Worm (Caenorhabditis elegans): Measurements from ENCODE around the gene nhr-110.
A peak's percentile ranks its signal among the peaks of the same experiment; 100 is the strongest.

The nhr-110 gene

DNA sequence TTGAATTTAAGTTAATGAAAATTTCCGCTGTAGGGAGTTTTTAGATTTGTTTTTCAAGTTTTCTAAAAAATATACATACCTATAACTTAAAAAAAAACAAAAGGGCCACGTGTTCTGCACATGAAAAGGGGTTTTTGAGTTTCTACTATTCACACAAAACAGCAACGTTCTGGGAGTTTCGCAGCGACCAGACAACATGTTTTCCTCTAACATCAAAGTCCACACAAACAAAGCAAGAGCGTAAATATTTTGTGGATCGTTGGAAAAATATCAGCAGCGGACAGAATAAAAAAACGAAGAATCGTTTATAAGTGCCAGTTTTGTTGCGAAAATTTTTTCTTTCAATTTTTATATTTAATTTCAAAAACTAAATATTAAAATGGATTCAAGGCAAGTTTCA, 19.6 kb upstream of the nhr-110 start, which contains the start of gene alh-2:
alh-2 (plus strand) TSS at position 284 of the 400 bp plus-strand sequence.
- TF ChIP-seq athp-1 (tag; optimal IDR thresholded peaks at IDR 0.05) (no peak), efl-1 (GFP tag; optimal IDR thresholded peaks at IDR 0.05) (no peak), hmg-1.2 (GFP tag; IDR thresholded peaks at IDR 0.05) (no peak), hsf-1 (GFP tag; IDR thresholded peaks at IDR 0.05) (no peak), F49E8.2 (tag; optimal IDR thresholded peaks at IDR 0.05; ENCODE audit: insufficient read depth) (no peak), bed-2 (GFP tag; IDR thresholded peaks at IDR 0.05) (no peak), snpc-1.3 (tag; optimal IDR thresholded peaks at IDR 0.05; ENCODE audit: insufficient read depth) (no peak), aptf-3 (GFP tag; IDR thresholded peaks at IDR 0.05) (no peak), madf-10 (tag; optimal IDR thresholded peaks at IDR 0.05) (no peak), aptf-2 (GFP tag; conservative IDR thresholded peaks at IDR 0.05) (no peak), nfya-1 (tag; optimal IDR thresholded peaks at IDR 0.05; ENCODE audit: borderline replicate concordance, insufficient read depth) (no peak), F33H1.4 (GFP tag; IDR thresholded peaks at IDR 0.05) (no peak), snpc-1.1 (tag; optimal IDR thresholded peaks at IDR 0.05; ENCODE audit: insufficient read depth) (no peak), him-1 (tag; optimal IDR thresholded peaks at IDR 0.05) (no peak), mes-4 (tag; optimal IDR thresholded peaks at IDR 0.05) (no peak), Y53G8AR.9 (GFP tag; conservative IDR thresholded peaks at IDR 0.05) (no peak)

DNA sequence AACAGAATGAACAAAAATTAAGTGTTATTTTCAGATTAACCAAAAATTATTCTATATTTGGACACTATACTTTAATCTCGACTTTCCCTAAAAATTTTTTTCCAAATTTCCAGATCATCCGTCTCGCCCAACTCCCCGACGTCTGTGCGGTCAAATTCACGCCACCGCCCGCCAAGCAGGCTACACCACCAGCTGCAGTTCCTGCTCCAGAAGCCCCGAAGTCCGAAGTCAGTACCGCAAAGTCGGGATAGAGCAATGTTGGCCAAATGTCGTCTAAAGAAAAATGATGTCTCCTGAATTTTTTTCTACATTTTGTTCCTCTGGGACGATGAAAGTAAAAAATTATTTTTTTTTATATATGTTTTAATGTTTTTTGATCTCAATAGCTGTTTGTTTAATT, 18.5 kb upstream of the nhr-110 start:
- TF ChIP-seq nfya-2 (GFP tag; IDR thresholded peaks at IDR 0.05): 0 out of 2 replicates have a peak, but pooled peaks have one; percentile 55
- TF ChIP-seq hmg-20 (GFP tag; IDR thresholded peaks at IDR 0.05): no peak

DNA sequence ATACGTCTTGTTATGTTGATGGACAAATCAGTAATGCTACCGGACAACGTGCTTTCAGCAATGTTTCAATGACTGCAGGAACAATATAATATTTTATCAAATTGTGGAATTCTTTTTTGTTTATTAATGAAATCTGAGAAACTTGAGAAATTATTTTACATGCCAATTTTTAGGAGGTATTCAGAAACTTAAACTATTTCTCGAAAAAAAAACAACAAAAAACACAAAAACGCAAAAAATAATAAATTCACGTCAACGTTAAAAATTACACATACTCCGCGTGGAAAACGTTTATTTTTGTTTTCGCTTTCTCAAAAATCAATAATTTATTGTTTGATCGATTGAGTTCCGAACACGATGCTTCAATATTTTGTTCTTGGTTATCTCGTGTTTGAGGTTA, 18.0 kb upstream of the nhr-110 start, which contains the start of gene Y46H3D.1:
Y46H3D.1 (plus strand) TSS at position 301 of the 400 bp plus-strand sequence.
- no peak for TF ChIP-seq egl-18 (GFP tag; IDR thresholded peaks at IDR 0.05)
- TF ChIP-seq athp-1 (tag; optimal IDR thresholded peaks at IDR 0.05): no peak
- TF ChIP-seq rec-8 (tag; optimal IDR thresholded peaks at IDR 0.05): no peak
- TF ChIP-seq gei-17 (GFP tag; optimal IDR thresholded peaks at IDR 0.05): no peak
- no peak for TF ChIP-seq ccch-3 (GFP tag; optimal IDR thresholded peaks at IDR 0.05)
- no peak for TF ChIP-seq die-1 (tag; optimal IDR thresholded peaks at IDR 0.05)
- no peak for TF ChIP-seq dpl-1 (GFP tag; optimal IDR thresholded peaks at IDR 0.05)
- TF ChIP-seq madf-6 (GFP tag; IDR thresholded peaks at IDR 0.05): no peak
- no peak for TF ChIP-seq dox-1 (GFP tag; IDR thresholded peaks at IDR 0.05)
- TF ChIP-seq rcor-1 (GFP tag; IDR thresholded peaks at IDR 0.05): no peak

DNA sequence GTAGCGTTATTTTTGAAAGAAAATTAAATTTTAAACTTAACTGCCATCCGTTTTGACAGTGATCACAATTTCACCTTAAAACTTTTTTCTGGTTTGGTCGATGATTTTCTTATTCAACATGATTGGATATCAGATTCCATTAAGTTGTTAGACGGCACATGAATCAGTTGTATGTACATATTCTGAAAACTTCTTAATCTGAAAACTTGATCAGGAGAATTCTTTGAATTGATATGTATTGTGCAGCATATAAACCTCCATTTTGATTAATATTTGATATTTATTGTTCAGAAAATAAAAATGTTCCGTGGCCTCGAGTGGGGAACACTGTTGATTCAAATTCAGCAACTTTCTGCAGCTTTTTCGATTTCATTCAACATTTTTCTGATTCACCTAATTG, 15.8 kb upstream of the nhr-110 start, which contains the start of gene str-221:
str-221 (plus strand) TSS at position 301 of the 400 bp plus-strand sequence.
- no peak for TF ChIP-seq hsf-1 (GFP tag; IDR thresholded peaks at IDR 0.05)
- TF ChIP-seq sea-2 (GFP tag; IDR thresholded peaks at IDR 0.05): no peak
- no peak for TF ChIP-seq madf-6 (GFP tag; IDR thresholded peaks at IDR 0.05)
- no peak for TF ChIP-seq ceh-40 (GFP tag; IDR thresholded peaks at IDR 0.05)
- TF ChIP-seq him-1 (tag; optimal IDR thresholded peaks at IDR 0.05): no peak
- TF ChIP-seq F39B2.1 (GFP tag; IDR thresholded peaks at IDR 0.05): no peak
- no peak for TF ChIP-seq F55B11.4 (tag; optimal IDR thresholded peaks at IDR 0.05; ENCODE audit: borderline replicate concordance, insufficient read depth)
- no peak for TF ChIP-seq Y67H2A.10 (GFP tag; conservative IDR thresholded peaks at IDR 0.05)
- no peak for TF ChIP-seq hmg-1.2 (GFP tag; IDR thresholded peaks at IDR 0.05)
- TF ChIP-seq F23B12.7 (tag; optimal IDR thresholded peaks at IDR 0.05; ENCODE audit: insufficient read depth): no peak
- no peak for TF ChIP-seq mel-28 (tag; optimal IDR thresholded peaks at IDR 0.05; ENCODE audit: borderline replicate concordance)
